Worm (Caenorhabditis elegans): ENCODE data around the gene ZK930.7.

ZK930.7 gene

ce11 chrII:11914304-11914703, at the start of gene ZK930.7:
Gene ZK930.7, plus strand, starts transcription at chrII:11914604.
- TF ChIP-seq isw-1 (GFP tag; IDR thresholded peaks at IDR 0.05) (no peak), snpc-4 (tag; optimal IDR thresholded peaks at IDR 0.05) (no peak), hpl-2 (GFP tag; optimal IDR thresholded peaks at IDR 0.05) (no peak), nhr-237 (tag; optimal IDR thresholded peaks at IDR 0.05) (no peak), lsy-2 (tag; optimal IDR thresholded peaks at IDR 0.05) (no peak), ceh-82 (tag; optimal IDR thresholded peaks at IDR 0.05) (no peak)

ce11 chrII:11865644-11866043, 48.8 kb upstream of the ZK930.7 start, which contains the start of gene K12D12.4:
Gene K12D12.4, minus strand, starts transcription at chrII:11865744.
- no peak for TF ChIP-seq pag-3 (tag; optimal IDR thresholded peaks at IDR 0.05; ENCODE audit: borderline replicate concordance, insufficient read depth)
- TF ChIP-seq mef-2 (tag; optimal IDR thresholded peaks at IDR 0.05), result no peak
- TF ChIP-seq snpc-4 (tag; optimal IDR thresholded peaks at IDR 0.05), result no peak
- no peak for TF ChIP-seq hlh-4 (tag; optimal IDR thresholded peaks at IDR 0.05)
- TF ChIP-seq nhr-71 (tag; optimal IDR thresholded peaks at IDR 0.05), result no peak
- TF ChIP-seq ama-1 (optimal IDR thresholded peaks at IDR 0.05), result no peak
- no peak for TF ChIP-seq fkh-4 (tag; optimal IDR thresholded peaks at IDR 0.05; ENCODE audit: borderline replicate concordance)
- no peak for TF ChIP-seq ceh-88 (GFP tag; IDR thresholded peaks at IDR 0.05)
- TF ChIP-seq ets-5 (GFP tag; IDR thresholded peaks at IDR 0.05), result no peak
- no peak for TF ChIP-seq nhr-85 (tag)
- no peak for TF ChIP-seq nhr-90 (tag; optimal IDR thresholded peaks at IDR 0.05; ENCODE audit: poor library complexity)
- no peak for TF ChIP-seq sup-37 (GFP tag; optimal IDR thresholded peaks at IDR 0.05)
- no peak for TF ChIP-seq hpl-2 (GFP tag; optimal IDR thresholded peaks at IDR 0.05)
- no peak for TF ChIP-seq vab-15 (tag; optimal IDR thresholded peaks at IDR 0.05)

ce11 chrII:11868234-11868633, 46.2 kb upstream of the ZK930.7 start, which contains the start of gene col-84:
Gene col-84, plus strand, starts transcription at chrII:11868534.
- no peak for TF ChIP-seq efl-1 (optimal IDR thresholded peaks at IDR 0.05)
- no peak for TF ChIP-seq efl-1 (GFP tag; optimal IDR thresholded peaks at IDR 0.05 in 1 of 2)
- no peak for TF ChIP-seq nhr-28 (tag; optimal IDR thresholded peaks at IDR 0.05)
- TF ChIP-seq elt-3 (tag; optimal IDR thresholded peaks at IDR 0.05), result no peak
- TF ChIP-seq pag-3 (tag; optimal IDR thresholded peaks at IDR 0.05; ENCODE audit: borderline replicate concordance, insufficient read depth), result no peak
- no peak for TF ChIP-seq ama-1 (optimal IDR thresholded peaks at IDR 0.05)
- TF ChIP-seq isw-1 (GFP tag; IDR thresholded peaks at IDR 0.05), result no peak
- TF ChIP-seq snu-23 (GFP tag; optimal IDR thresholded peaks at IDR 0.05), result no peak
- TF ChIP-seq nhr-84 (tag; optimal IDR thresholded peaks at IDR 0.05), result no peak
- TF ChIP-seq dpl-1 (GFP tag; optimal IDR thresholded peaks at IDR 0.05), result no peak
- TF ChIP-seq vab-15 (tag; optimal IDR thresholded peaks at IDR 0.05), result no peak
- no peak for TF ChIP-seq hpl-2 (GFP tag; optimal IDR thresholded peaks at IDR 0.05)
- TF ChIP-seq ceh-63 (GFP tag; optimal IDR thresholded peaks at IDR 0.05), result no peak
- no peak for TF ChIP-seq tbx-2 (tag; optimal IDR thresholded peaks at IDR 0.05)
- no peak for TF ChIP-seq ceh-90 (tag; optimal IDR thresholded peaks at IDR 0.05)
- no peak for TF ChIP-seq jun-1 (tag; optimal IDR thresholded peaks at IDR 0.05)
- TF ChIP-seq lin-15B (tag; optimal IDR thresholded peaks at IDR 0.05), result no peak

ce11 chrII:11868893-11869292, 45.5 kb upstream of the ZK930.7 start:
- TF ChIP-seq unc-130 (tag; optimal IDR thresholded peaks at IDR 0.05), result no peak
- no peak for TF ChIP-seq efl-1 (optimal IDR thresholded peaks at IDR 0.05)
- peak in 1 of 2 experiments; percentile 3 for TF ChIP-seq efl-1 (GFP tag; optimal IDR thresholded peaks at IDR 0.05 in 1 of 2)

ce11 chrII:11874674-11875198, 39.7 kb upstream of the ZK930.7 start, which contains the start of the genes npp-3 and top-2:
Gene npp-3, minus strand, starts transcription at chrII:11874788.
Gene top-2, plus strand, starts transcription at chrII:11875148.
- TF ChIP-seq ztf-11 (tag; optimal IDR thresholded peaks at IDR 0.05), result peak in 1 of 2 experiments; percentile 63
- peak; percentile 56 for TF ChIP-seq elt-2 (tag; optimal IDR thresholded peaks at IDR 0.05)
- no peak for TF ChIP-seq ama-1 (optimal IDR thresholded peaks at IDR 0.05)
- TF ChIP-seq ceh-88 (GFP tag; IDR thresholded peaks at IDR 0.05), result peak; percentile 83
- TF ChIP-seq rnt-1 (tag; optimal IDR thresholded peaks at IDR 0.05), result peak; percentile 94
- peak; percentile 76 for TF ChIP-seq zip-4 (GFP tag; optimal IDR thresholded peaks at IDR 0.05)
- TF ChIP-seq hpl-2 (GFP tag; optimal IDR thresholded peaks at IDR 0.05), result peak; percentile 27
- TF ChIP-seq unc-62 (GFP tag; optimal IDR thresholded peaks at IDR 0.05), result no peak
- peak; percentile 80; the same call in 1 of the 2 replicates for TF ChIP-seq mab-9 (GFP tag; IDR thresholded peaks at IDR 0.05)
- peak; percentile 95 for TF ChIP-seq C16A3.4 (tag; optimal IDR thresholded peaks at IDR 0.05)
- TF ChIP-seq unc-98 (GFP tag; IDR thresholded peaks at IDR 0.05), result no peak
- peak; percentile 24 for TF ChIP-seq sup-37 (GFP tag; optimal IDR thresholded peaks at IDR 0.05)
- TF ChIP-seq jun-1 (tag; optimal IDR thresholded peaks at IDR 0.05), result peak; percentile 93
- TF ChIP-seq tbx-2 (tag; optimal IDR thresholded peaks at IDR 0.05), result peak; percentile 95
- peak; percentile 99 for TF ChIP-seq dpl-1 (GFP tag; optimal IDR thresholded peaks at IDR 0.05)
- peak; percentile 74 for TF ChIP-seq ztf-4 (tag; optimal IDR thresholded peaks at IDR 0.05)
- TF ChIP-seq ceh-63 (GFP tag; optimal IDR thresholded peaks at IDR 0.05), result no peak
- no peak for TF ChIP-seq alr-1 (tag; optimal IDR thresholded peaks at IDR 0.05; ENCODE audit: borderline replicate concordance)
- TF ChIP-seq vab-15 (tag; optimal IDR thresholded peaks at IDR 0.05), result peak; percentile 86
- peak; percentile 91 for TF ChIP-seq irx-1 (tag; optimal IDR thresholded peaks at IDR 0.05)
- TF ChIP-seq nhr-237 (tag; optimal IDR thresholded peaks at IDR 0.05), result peak; percentile 73
- no peak for TF ChIP-seq ets-5 (GFP tag; IDR thresholded peaks at IDR 0.05)
- peak; percentile 74 for TF ChIP-seq F16B12.6 (tag; optimal IDR thresholded peaks at IDR 0.05)

Measured in whole organism, L1 larva.